Worm (Caenorhabditis elegans) whole organism, young adult: Measurements from ENCODE around the gene igeg-2.

ENCODE experiments used
- B0336.3 ChIP-seq: fragments of 200-800 bp; sonication (Bioruptor generic); IDR thresholded peaks from 2 replicates; pipeline ENCODE4 v1.3.6; 2022; ENCODE audit warnings: missing genetic modification characterization, missing compliant biosample characterization
- F23B12.7 ChIP-seq: sonication (generic microtip); optimal IDR thresholded peaks from 2 replicates; lab custom pipeline; 2017; ENCODE audit warnings: missing genetic modification characterization, mild to moderate bottlenecking, missing compliant biosample characterization, antibody characterized with exemption, moderate library complexity; ENCODE audit not compliant: insufficient read depth
- F33H1.4 ChIP-seq: fragments of 200-800 bp; sonication (Bioruptor generic); IDR thresholded peaks from 2 replicates; pipeline ENCODE4 v1.3.6; 2022; ENCODE audit warnings: missing genetic modification reagents, missing genetic modification characterization, missing compliant biosample characterization
- F37B4.10 ChIP-seq: fragments of 200-800 bp; sonication (Bioruptor generic); IDR thresholded peaks from 2 replicates; pipeline ENCODE4 v1.3.6; 2022; ENCODE audit warnings: missing genetic modification characterization, missing compliant biosample characterization
- K11D2.4 ChIP-seq: fragments of 200-800 bp; sonication (Bioruptor generic); IDR thresholded peaks from 2 replicates; pipeline ENCODE4 v1.3.6; 2022; ENCODE audit warnings: missing genetic modification reagents, missing genetic modification characterization, missing compliant biosample characterization
- K12H6.12 ChIP-seq: fragments of 200-800 bp; sonication (Bioruptor generic); optimal IDR thresholded peaks from 2 replicates; lab custom pipeline; 2018; ENCODE audit warnings: mild to moderate bottlenecking, missing genetic modification characterization, missing compliant biosample characterization
- ZK185.1 ChIP-seq: sonication (generic microtip); optimal IDR thresholded peaks from 2 replicates; lab custom pipeline; 2016; ENCODE audit warnings: mild to moderate bottlenecking, missing genetic modification characterization, missing compliant biosample characterization; ENCODE audit not compliant: poor library complexity, severe bottlenecking
- akir-1 ChIP-seq: fragments of 200-800 bp; sonication (Bioruptor generic); optimal IDR thresholded peaks from 2 replicates; lab custom pipeline; 2018; ENCODE audit warnings: mild to moderate bottlenecking, missing genetic modification characterization, moderate library complexity, missing compliant biosample characterization
- attf-6 ChIP-seq: fragments of 200-800 bp; sonication (Bioruptor generic); IDR thresholded peaks from 2 replicates; pipeline ENCODE4 v1.3.6; 2022; ENCODE audit warnings: missing genetic modification reagents, missing genetic modification characterization, missing compliant biosample characterization
- bed-1 ChIP-seq: fragments of 200-800 bp; sonication (Bioruptor generic); IDR thresholded peaks from 2 replicates; pipeline ENCODE4 v1.3.6; 2022; ENCODE audit warnings: missing genetic modification reagents, missing genetic modification characterization, missing compliant biosample characterization
- bed-2 ChIP-seq: fragments of 200-800 bp; sonication (Bioruptor generic); IDR thresholded peaks from 2 replicates; pipeline ENCODE4 v1.3.6; 2022; ENCODE audit warnings: missing genetic modification reagents, missing genetic modification characterization, missing compliant biosample characterization
- ccch-3 ChIP-seq: fragments of 200-800 bp; sonication (Bioruptor generic); optimal IDR thresholded peaks from 2 replicates; lab custom pipeline; 2018; ENCODE audit warnings: mild to moderate bottlenecking, missing genetic modification characterization, missing compliant biosample characterization
- cebp-1 ChIP-seq, 2 experiments: fragments of 200-800 bp in 1 of 2; sonication (Bioruptor generic) in 1 of 2; sonication (generic microtip) in 1 of 2; IDR thresholded peaks in 1 of 2; optimal IDR thresholded peaks in 1 of 2; 2 replicates each; pipeline versions ENCODE4 v1.3.6 to Lab custom; 2017 to 2022; ENCODE audit warnings: missing compliant biosample characterization in 2 of 2, missing genetic modification characterization in 2 of 2, mild to moderate bottlenecking in 1 of 2, missing genetic modification reagents in 1 of 2, moderate library complexity in 1 of 2
- ceh-100 ChIP-seq: fragments of 200-800 bp; sonication (Bioruptor generic); IDR thresholded peaks from 2 replicates; pipeline ENCODE4 v1.3.6; 2022; ENCODE audit warnings: missing genetic modification reagents, missing genetic modification characterization, missing compliant biosample characterization
- dox-1 ChIP-seq: fragments of 200-800 bp; sonication (Bioruptor generic); IDR thresholded peaks from 2 replicates; pipeline ENCODE4 v1.3.6; 2022; ENCODE audit warnings: missing genetic modification reagents, missing genetic modification characterization, missing compliant biosample characterization
- dpff-1 ChIP-seq: sonication (generic microtip); optimal IDR thresholded peaks from 2 replicates; lab custom pipeline; 2017; ENCODE audit warnings: mild to moderate bottlenecking, missing genetic modification characterization, missing compliant biosample characterization
- egrh-3 ChIP-seq: fragments of 200-800 bp; sonication (Bioruptor generic); IDR thresholded peaks from 2 replicates; pipeline ENCODE4 v1.3.6; 2022; ENCODE audit warnings: missing genetic modification reagents, missing genetic modification characterization, missing compliant biosample characterization
- ekl-4 ChIP-seq: fragments of 200-800 bp; sonication (Bioruptor generic); IDR thresholded peaks from 2 replicates; pipeline ENCODE4 v1.3.6; 2022; ENCODE audit warnings: missing genetic modification reagents, missing genetic modification characterization, missing compliant biosample characterization
- gei-17 ChIP-seq: fragments of 200-800 bp; sonication (Bioruptor generic); optimal IDR thresholded peaks from 2 replicates; lab custom pipeline; 2018; ENCODE audit warnings: mild to moderate bottlenecking, missing genetic modification characterization, missing compliant biosample characterization
- him-1 ChIP-seq: sonication (generic microtip); optimal IDR thresholded peaks from 2 replicates; lab custom pipeline; 2016; ENCODE audit warnings: missing genotype, missing genetic modification reagents, missing genetic modification characterization, missing compliant biosample characterization
- hmg-1.2 ChIP-seq: fragments of 200-800 bp; sonication (Bioruptor generic); IDR thresholded peaks from 2 replicates; pipeline ENCODE4 v1.3.6; 2022; ENCODE audit warnings: missing genetic modification reagents, missing genetic modification characterization, missing compliant biosample characterization
- hrde-1 ChIP-seq: sonication (generic microtip); optimal IDR thresholded peaks from 2 replicates; lab custom pipeline; 2016; ENCODE audit warnings: missing genetic modification characterization, mild to moderate bottlenecking, missing compliant biosample characterization, moderate library complexity, missing genotype, missing genetic modification reagents, borderline replicate concordance
- hsf-1 ChIP-seq: fragments of 200-800 bp; sonication (Bioruptor generic); IDR thresholded peaks from 2 replicates; pipeline ENCODE4 v1.3.6; 2022; ENCODE audit warnings: missing genetic modification reagents, missing genetic modification characterization, missing compliant biosample characterization
- let-607 ChIP-seq, 2 experiments: fragments of 200-800 bp in 1 of 2; sonication (Bioruptor generic) in 1 of 2; sonication (generic microtip) in 1 of 2; optimal IDR thresholded peaks; 2 replicates each; lab custom pipeline; 2016 to 2018; ENCODE audit warnings: mild to moderate bottlenecking in 2 of 2, missing compliant biosample characterization in 2 of 2, missing genetic modification characterization in 2 of 2, moderate library complexity in 2 of 2, missing genotype in 1 of 2
- lin-26 ChIP-seq: fragments of 200-800 bp; sonication (Bioruptor generic); IDR thresholded peaks from 2 replicates; pipeline ENCODE4 v1.3.6; 2022; ENCODE audit warnings: missing genetic modification reagents, missing genetic modification characterization, missing compliant biosample characterization
- lin-40 ChIP-seq: sonication (generic microtip); optimal IDR thresholded peaks from 2 replicates; lab custom pipeline; 2016; ENCODE audit warnings: missing genetic modification characterization, mild to moderate bottlenecking, missing compliant biosample characterization, missing genotype, missing genetic modification reagents
- lin-54 ChIP-seq: fragments of 200-800 bp; sonication (Bioruptor generic); optimal IDR thresholded peaks from 2 replicates; lab custom pipeline; 2018; ENCODE audit warnings: mild to moderate bottlenecking, missing genetic modification characterization, missing compliant biosample characterization
- madf-10 ChIP-seq: sonication (generic microtip); optimal IDR thresholded peaks from 2 replicates; lab custom pipeline; 2016; ENCODE audit warnings: mild to moderate bottlenecking, missing genetic modification characterization, missing compliant biosample characterization
- madf-3 ChIP-seq: fragments of 200-800 bp; sonication (Bioruptor generic); IDR thresholded peaks from 2 replicates; pipeline ENCODE4 v1.3.6; 2022; ENCODE audit warnings: missing genetic modification reagents, missing genetic modification characterization, missing compliant biosample characterization
- madf-8 ChIP-seq: fragments of 200-800 bp; sonication (Bioruptor generic); conservative IDR thresholded peaks from 2 replicates; pipeline ENCODE4 v1.3.6; 2022; ENCODE audit warnings: missing genetic modification reagents, missing genetic modification characterization, missing compliant biosample characterization
- mel-28 ChIP-seq: sonication (generic microtip); optimal IDR thresholded peaks from 2 replicates; lab custom pipeline; 2016; ENCODE audit warnings: borderline replicate concordance, mild to moderate bottlenecking, missing genetic modification characterization, missing compliant biosample characterization
- nfya-2 ChIP-seq: fragments of 200-800 bp; sonication (Bioruptor generic); IDR thresholded peaks from 2 replicates; pipeline ENCODE4 v1.3.6; 2022; ENCODE audit warnings: missing genetic modification reagents, missing genetic modification characterization, missing compliant biosample characterization
- nfyb-1 ChIP-seq: fragments of 200-800 bp; sonication (Bioruptor generic); IDR thresholded peaks from 2 replicates; pipeline ENCODE4 v1.3.6; 2022; ENCODE audit warnings: missing genetic modification reagents, missing genetic modification characterization, missing compliant biosample characterization
- nhr-80 ChIP-seq: sonication (generic microtip); optimal IDR thresholded peaks from 2 replicates; lab custom pipeline; 2016; ENCODE audit warnings: missing genetic modification characterization, missing compliant biosample characterization
- pha-4 ChIP-seq: fragments of 150-350 bp; sonication (generic microtip); optimal IDR thresholded peaks from 2 replicates; lab custom pipeline; 2014; ENCODE audit warnings: missing biosample characterization, missing genetic modification reagents, missing genetic modification characterization
- rpc-1 ChIP-seq, 2 experiments: fragments of 150-350 bp in 1 of 2; sonication (generic microtip) in 1 of 2; optimal IDR thresholded peaks; 2 replicates each; lab custom pipeline; 2014 to 2018; ENCODE audit warnings: missing biosample characterization in 1 of 2, missing genetic modification characterization in 1 of 2, missing genetic modification reagents in 1 of 2, missing genotype in 1 of 2
- sea-2 ChIP-seq: fragments of 200-800 bp; sonication (Bioruptor generic); IDR thresholded peaks from 2 replicates; pipeline ENCODE4 v1.3.6; 2022; ENCODE audit warnings: missing genetic modification characterization, missing compliant biosample characterization
- snpc-1.3 ChIP-seq: sonication (generic microtip); optimal IDR thresholded peaks from 2 replicates; lab custom pipeline; 2017; ENCODE audit warnings: missing genetic modification characterization, mild to moderate bottlenecking, missing compliant biosample characterization, antibody characterized with exemption, moderate library complexity, missing genotype, missing genetic modification reagents; ENCODE audit not compliant: insufficient read depth
- somi-1 ChIP-seq: fragments of 200-800 bp; sonication (Bioruptor generic); optimal IDR thresholded peaks from 2 replicates; lab custom pipeline; 2018; ENCODE audit warnings: mild to moderate bottlenecking, missing genetic modification characterization, missing compliant biosample characterization
- sptf-2 ChIP-seq: fragments of 200-800 bp; sonication (Bioruptor generic); optimal IDR thresholded peaks from 2 replicates; lab custom pipeline; 2018; ENCODE audit warnings: mild to moderate bottlenecking, missing genetic modification characterization, missing compliant biosample characterization
- zfh-2 ChIP-seq: fragments of 200-800 bp; sonication (Bioruptor generic); conservative IDR thresholded peaks from 2 replicates; pipeline ENCODE4 v1.3.6; 2022; ENCODE audit warnings: missing genetic modification reagents, missing genetic modification characterization, missing compliant biosample characterization
- ztf-26 ChIP-seq: sonication (generic microtip); optimal IDR thresholded peaks from 2 replicates; lab custom pipeline; 2017; ENCODE audit warnings: missing genetic modification characterization, missing compliant biosample characterization

The igeg-2 gene

ce11 chrX:11414837-11415550 lies 31.4 kb downstream of the igeg-2 start, which contains the start of gene pek-1:
TSS of gene pek-1 (minus strand) at chrX:11414887.
- TF ChIP-seq mel-28 (tag; lab: Kevin White, UChicago) = no peak
- no peak for TF ChIP-seq gei-17 (GFP tag; lab: Kevin White, UChicago)
- TF ChIP-seq nhr-80 = peak; percentile 54
- TF ChIP-seq nfyb-1 (GFP tag; lab: Robert Waterston, UW) = 0 out of 2 replicates have a peak, but pooled peaks have one; percentile 31
- TF ChIP-seq hsf-1 (GFP tag; lab: Robert Waterston, UW) = peak; percentile 89
- peak; percentile 15 for TF ChIP-seq rpc-1 (optimal IDR thresholded peaks at IDR 0.05; lab: Kevin White, UChicago)
- no peak for TF ChIP-seq rpc-1 (tag; optimal IDR thresholded peaks at IDR 0.05; lab: Kevin White, UChicago)
- peak; percentile 44; the same call in 1 of the 2 replicates for TF ChIP-seq B0336.3 (GFP tag; lab: Robert Waterston, UW)
- peak; percentile 24 for TF ChIP-seq K12H6.12 (tag; lab: Kevin White, UChicago)
- TF ChIP-seq madf-10 (tag; lab: Kevin White, UChicago) = peak; percentile 4
- TF ChIP-seq madf-3 (GFP tag; lab: Robert Waterston, UW) = no peak
- no peak for TF ChIP-seq pha-4 (tag; lab: Kevin White, UChicago)
- TF ChIP-seq hmg-1.2 (GFP tag; lab: Robert Waterston, UW) = peak; percentile 62; the same call in 1 of the 2 replicates
- TF ChIP-seq let-607 (tag; optimal IDR thresholded peaks at IDR 0.05; lab: Kevin White, UChicago) = peak; percentile 73 to 88
- TF ChIP-seq cebp-1 (GFP tag; IDR thresholded peaks at IDR 0.05; lab: Robert Waterston, UW) = no peak
- peak; percentile 73 for TF ChIP-seq cebp-1 (tag; optimal IDR thresholded peaks at IDR 0.05; lab: Kevin White, UChicago)
- TF ChIP-seq lin-40 (tag; lab: Kevin White, UChicago) = peak; percentile 45
- TF ChIP-seq ekl-4 (GFP tag; lab: Robert Waterston, UW) = peak; percentile 10; the same call in 1 of the 2 replicates

DNA sequence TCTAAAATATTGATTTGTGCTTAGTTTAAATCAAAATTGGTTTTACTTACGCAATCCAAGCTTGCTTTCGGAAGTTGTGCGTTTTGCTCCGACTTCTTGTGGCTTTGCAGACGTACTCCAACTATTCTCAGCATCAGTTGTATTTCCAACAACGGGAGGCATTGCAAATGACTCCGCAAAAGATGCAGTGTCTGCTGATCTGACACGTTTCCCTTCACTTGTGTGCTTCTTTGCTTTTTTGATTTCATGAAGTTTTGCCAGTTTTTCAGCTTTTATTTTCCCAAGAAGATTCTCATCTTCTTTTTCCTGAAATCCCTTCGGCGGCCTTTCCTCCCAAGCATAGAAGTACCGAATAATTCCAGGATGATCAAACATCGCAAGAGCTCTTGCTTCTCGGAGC lies 34.8 kb downstream of the igeg-2 start:
- no peak for TF ChIP-seq sptf-2 (GFP tag; lab: Kevin White, UChicago)

- TF ChIP-seq sea-2 (GFP tag; lab: Robert Waterston, UW) (no peak), lin-54 (GFP tag; lab: Kevin White, UChicago) (no peak), ztf-26 (tag; lab: Kevin White, UChicago) (peak; percentile 39), ZK185.1 (tag; lab: Kevin White, UChicago) (peak; percentile 48), snpc-1.3 (tag; lab: Kevin White, UChicago) (no peak), somi-1 (no peak), madf-8 (GFP tag; lab: Robert Waterston, UW) (no peak), F23B12.7 (tag; lab: Kevin White, UChicago) (no peak), F37B4.10 (GFP tag; lab: Robert Waterston, UW) (no peak), him-1 (tag; lab: Kevin White, UChicago) (no peak), akir-1 (GFP tag; lab: Kevin White, UChicago) (no peak), egrh-3 (GFP tag; lab: Robert Waterston, UW) (no peak), nfya-2 (GFP tag; lab: Robert Waterston, UW) (no peak), mel-28 (tag; lab: Kevin White, UChicago) (no peak), K11D2.4 (GFP tag; lab: Robert Waterston, UW) (no peak), ccch-3 (GFP tag; lab: Kevin White, UChicago) (no peak), B0336.3 (GFP tag; lab: Robert Waterston, UW) (peak; percentile 28; the same call in 1 of the 2 replicates), bed-1 (GFP tag; lab: Robert Waterston, UW) (no peak), bed-2 (no peak), ceh-100 (no peak), dox-1 (GFP tag; lab: Robert Waterston, UW) (no peak), sptf-2 (GFP tag; lab: Kevin White, UChicago) (no peak), hrde-1 (no peak), F33H1.4 (GFP tag; lab: Robert Waterston, UW) (no peak), dpff-1 (no peak), zfh-2 (no peak), lin-26 (no peak), attf-6 (GFP tag; lab: Robert Waterston, UW) (no peak)
These were observed 37.0 kb downstream of the igeg-2 start for ce11 chrX:11409457-11409856.
